Fruit fly (Drosophila melanogaster): ENCODE measurements around the gene CG34177.

DNA sequence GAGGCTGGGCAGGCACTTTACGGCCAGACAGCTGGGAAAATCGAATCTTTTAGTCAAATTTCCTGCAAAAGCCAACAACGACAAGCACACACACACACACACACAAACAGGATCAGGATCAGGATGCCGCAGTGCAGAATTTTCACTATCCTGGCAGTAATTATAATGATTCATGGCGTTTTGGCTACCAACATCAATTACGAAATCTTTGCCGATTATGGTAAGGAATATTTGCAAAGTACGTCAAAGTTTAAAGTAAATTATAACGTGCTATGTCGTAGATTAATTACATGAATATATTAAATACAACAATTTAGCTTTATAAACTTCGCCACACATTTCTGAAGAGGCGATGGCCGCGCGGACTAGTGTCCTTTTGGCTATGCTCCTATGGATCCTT lies at the start of gene CG34177, which contains the start of gene CG34178:
- TF ChIP-seq TFAM (GFP tag; optimal IDR thresholded peaks at IDR 0.05), result no peak
- TF ChIP-seq mam (GFP tag; optimal IDR thresholded peaks at IDR 0.05), result no peak
- no peak for TF ChIP-seq CG4328 (GFP tag; optimal IDR thresholded peaks at IDR 0.05)
- TF ChIP-seq fu2 (GFP tag; optimal IDR thresholded peaks at IDR 0.05), result no peak
- TF ChIP-seq MESR4 (GFP tag; optimal IDR thresholded peaks at IDR 0.05), result no peak
- no peak for TF ChIP-seq klu (GFP tag; IDR thresholded peaks at IDR 0.05)
- TF ChIP-seq tna (GFP tag; IDR thresholded peaks at IDR 0.05; ENCODE audit: partially characterized antibody), result no peak
- no peak for TF ChIP-seq HLHmδ (GFP tag; optimal IDR thresholded peaks at IDR 0.05)
- no peak for TF ChIP-seq CG17912 (GFP tag; optimal IDR thresholded peaks at IDR 0.05)
- TF ChIP-seq Deaf1 (tag; optimal IDR thresholded peaks at IDR 0.05), result no peak
- no peak for TF ChIP-seq Blimp-1 (GFP tag; optimal IDR thresholded peaks at IDR 0.05)
- no peak for TF ChIP-seq bab2 (GFP tag; optimal IDR thresholded peaks at IDR 0.05)
- no peak for TF ChIP-seq Lim3 (GFP tag; IDR thresholded peaks at IDR 0.05)

Measured in whole organism, embryonic.